Fruit fly (Drosophila melanogaster): ENCODE measurements around the gene CG42798.

DNA sequence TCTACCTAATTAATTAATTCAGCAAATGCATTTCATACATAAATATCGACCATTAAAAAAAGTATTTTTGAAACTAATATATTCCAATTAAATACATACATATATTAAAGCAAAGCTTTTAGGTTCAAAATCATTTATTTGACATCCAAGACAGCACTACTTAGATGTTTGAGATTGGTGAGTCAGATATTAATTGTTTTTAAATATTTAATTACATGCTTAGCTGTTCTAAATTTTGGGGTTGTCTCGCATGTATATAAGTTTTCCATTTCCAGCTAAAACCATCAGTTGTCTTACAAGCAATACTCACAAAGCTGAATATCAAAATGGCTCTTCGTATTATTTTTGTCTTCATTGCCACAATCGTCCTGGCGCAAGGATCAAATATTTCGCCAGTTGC lies 12.0 kb downstream of the CG42798 start, which contains the start of gene CG42834:
- TF ChIP-seq jim (GFP tag; optimal IDR thresholded peaks at IDR 0.05) (no peak), fru (GFP tag; optimal IDR thresholded peaks at IDR 0.05) (no peak), pan (optimal IDR thresholded peaks at IDR 0.05) (no peak), Abd-B (GFP tag; optimal IDR thresholded peaks at IDR 0.05) (no peak)

All from whole organism, wandering third instar larva.